Fruit fly (Drosophila melanogaster): Measurements from ENCODE around the gene CG33764.

dm6 chr3L:4221226-4221770 lies 46.0 kb downstream of the CG33764 start:
- no peak for TF ChIP-seq fru (GFP tag; optimal IDR thresholded peaks at IDR 0.05)
- no peak for TF ChIP-seq CG9705 (GFP tag; optimal IDR thresholded peaks at IDR 0.05)
- no peak for TF ChIP-seq Dfd (GFP tag; optimal IDR thresholded peaks at IDR 0.05)
- no peak for TF ChIP-seq Hnf4 (GFP tag; optimal IDR thresholded peaks at IDR 0.05)
- TF ChIP-seq h (GFP tag; optimal IDR thresholded peaks at IDR 0.05) = no peak
- no peak for TF ChIP-seq sage (GFP tag; optimal IDR thresholded peaks at IDR 0.05)
